Worm (Caenorhabditis elegans): Measurements from ENCODE around the gene Y39B6A.42.
"Not testable (repeated sequence)": the region's sequence is repeated elsewhere in the genome, so short reads cannot be mapped to it uniquely, and the experiment has no call there.

DNA sequence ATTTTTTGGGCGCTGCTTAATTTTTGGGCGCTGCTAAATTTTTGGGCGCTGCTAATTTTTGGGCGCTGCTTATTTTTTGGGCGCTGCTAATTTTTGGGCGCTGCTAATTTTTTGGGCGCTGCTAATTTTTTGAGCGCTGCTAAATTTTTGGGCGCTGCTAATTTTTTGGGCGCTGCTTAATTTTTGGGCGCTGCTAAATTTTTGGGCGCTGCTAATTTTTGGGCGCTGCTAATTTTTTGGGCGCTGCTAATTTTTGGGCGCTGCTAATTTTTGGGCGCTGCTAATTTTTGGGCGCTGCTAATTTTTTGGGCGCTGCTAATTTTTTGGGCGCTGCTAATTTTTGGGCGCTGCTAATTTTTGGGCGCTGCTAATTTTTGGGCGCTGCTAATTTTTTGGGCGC is 10.7 kb upstream of the Y39B6A.42 start:
- TF ChIP-seq med-1 (GFP tag; optimal IDR thresholded peaks at IDR 0.05; ENCODE audit: insufficient read depth); klf-2 (GFP tag; conservative IDR thresholded peaks at IDR 0.05); ztf-29 (GFP tag; IDR thresholded peaks at IDR 0.05); cog-1 (tag; optimal IDR thresholded peaks at IDR 0.05); T22C8.4 (GFP tag; IDR thresholded peaks at IDR 0.05); ztf-23 (GFP tag; IDR thresholded peaks at IDR 0.05): not testable (repeated sequence)
- 0 out of 2 replicates have a peak, but pooled peaks have one; percentile 15 for TF ChIP-seq flt-1 (GFP tag; IDR thresholded peaks at IDR 0.05)
